Fruit fly (Drosophila melanogaster) whole organism, embryonic: ENCODE data around the gene smo.

Experiments
- Atf-2 ChIP-seq: fragments of 200-800 bp; sonication (Bioruptor generic); optimal IDR thresholded peaks from 2 replicates; lab custom pipeline; 2016; ENCODE audit warnings: missing biosample characterization, missing genetic modification characterization
- BEAF-32 ChIP-seq: fragments of 200-800 bp; sonication (Bioruptor generic); optimal IDR thresholded peaks from 3 replicates; lab custom pipeline; 2017; ENCODE audit warnings: missing biosample characterization, missing genetic modification characterization, mild to moderate bottlenecking, moderate library complexity, missing genetic modification reagents
- BtbVII ChIP-seq: fragments of 200-800 bp; sonication (Bioruptor generic); optimal IDR thresholded peaks from 3 replicates; lab custom pipeline; 2017; ENCODE audit warnings: missing biosample characterization, mild to moderate bottlenecking, missing genetic modification characterization
- CG10366 ChIP-seq: fragments of 200-800 bp; sonication (Bioruptor generic); IDR thresholded peaks from 2 replicates; pipeline ENCODE4 v1.3.6; 2022; ENCODE audit warnings: missing biosample characterization, missing genetic modification characterization
- CG12071 ChIP-seq: fragments of 200-800 bp; sonication (Bioruptor generic); optimal IDR thresholded peaks from 3 replicates; lab custom pipeline; 2018; ENCODE audit warnings: missing biosample characterization, mild to moderate bottlenecking, missing genetic modification characterization
- CG12155 ChIP-seq: fragments of 200-800 bp; sonication (Bioruptor generic); optimal IDR thresholded peaks from 3 replicates; lab custom pipeline; 2016; ENCODE audit warnings: missing biosample characterization, missing genetic modification characterization
- CG12299 ChIP-seq: fragments of 200-800 bp; sonication (Bioruptor generic); optimal IDR thresholded peaks from 2 replicates; lab custom pipeline; 2018; ENCODE audit warnings: missing biosample characterization, mild to moderate bottlenecking, missing genetic modification characterization
- CG13123 ChIP-seq: fragments of 200-800 bp; sonication (Bioruptor generic); optimal IDR thresholded peaks from 2 replicates; lab custom pipeline; 2016; ENCODE audit warnings: missing biosample characterization, missing genetic modification characterization
- CG13894 ChIP-seq: fragments of 200-800 bp; sonication (Bioruptor generic); optimal IDR thresholded peaks from 3 replicates; lab custom pipeline; 2018; ENCODE audit warnings: missing biosample characterization, mild to moderate bottlenecking, missing genetic modification characterization, moderate library complexity
- CG15269 ChIP-seq: fragments of 200-800 bp; sonication (Bioruptor generic); optimal IDR thresholded peaks from 2 replicates; lab custom pipeline; 2018; ENCODE audit warnings: missing biosample characterization, mild to moderate bottlenecking, missing genetic modification characterization, moderate library complexity
- CG16813 ChIP-seq: fragments of 200-800 bp; sonication (Bioruptor generic); IDR thresholded peaks from 3 replicates; pipeline ENCODE4 v1.3.6; 2022; ENCODE audit warnings: missing biosample characterization, missing genetic modification characterization; ENCODE audit not compliant: partially characterized antibody
- CG17912 ChIP-seq: fragments of 200-800 bp; sonication (Bioruptor generic); optimal IDR thresholded peaks from 2 replicates; lab custom pipeline; 2018; ENCODE audit warnings: missing biosample characterization, mild to moderate bottlenecking, missing genetic modification characterization
- CG18476 ChIP-seq: fragments of 200-800 bp; sonication (Bioruptor generic); optimal IDR thresholded peaks from 2 replicates; lab custom pipeline; 2016; ENCODE audit warnings: missing biosample characterization, mild to moderate bottlenecking, missing genetic modification characterization
- CG2889 ChIP-seq: fragments of 200-800 bp; sonication (Bioruptor generic); IDR thresholded peaks from 3 replicates; pipeline ENCODE4 v1.3.6; 2022; ENCODE audit warnings: missing biosample characterization, missing genetic modification characterization
- CG34224 ChIP-seq: fragments of 200-800 bp; sonication (Bioruptor generic); IDR thresholded peaks from 3 replicates; pipeline ENCODE4 v1.3.6; 2022; ENCODE audit warnings: missing biosample characterization, missing genetic modification characterization; ENCODE audit not compliant: partially characterized antibody
- CG4424 ChIP-seq: fragments of 200-800 bp; sonication (Bioruptor generic); optimal IDR thresholded peaks from 3 replicates; lab custom pipeline; 2016; ENCODE audit warnings: missing biosample characterization, missing genetic modification characterization
- CG5953 ChIP-seq: fragments of 200-800 bp; sonication (Bioruptor generic); IDR thresholded peaks from 2 replicates; pipeline ENCODE4 v1.3.6; 2022; ENCODE audit warnings: missing biosample characterization, missing genetic modification characterization
- CG6813 ChIP-seq: fragments of 200-800 bp; sonication (Bioruptor generic); optimal IDR thresholded peaks from 2 replicates; lab custom pipeline; 2017; ENCODE audit warnings: missing biosample characterization, missing genetic modification characterization, mild to moderate bottlenecking, moderate library complexity, missing genetic modification reagents
- CG7372 ChIP-seq: fragments of 200-800 bp; sonication (Bioruptor generic); IDR thresholded peaks from 2 replicates; pipeline ENCODE4 v1.3.6; 2022; ENCODE audit warnings: missing biosample characterization, missing genetic modification characterization
- CG8281 ChIP-seq: fragments of 200-800 bp; sonication (Bioruptor generic); optimal IDR thresholded peaks from 2 replicates; lab custom pipeline; 2018; ENCODE audit warnings: missing biosample characterization, mild to moderate bottlenecking, missing genetic modification characterization, moderate library complexity
- CHES-1-like ChIP-seq: fragments of 200-800 bp; sonication (Bioruptor generic); optimal IDR thresholded peaks from 2 replicates; lab custom pipeline; 2016; ENCODE audit warnings: missing biosample characterization, missing genetic modification characterization
- D19A ChIP-seq: fragments of 200-800 bp; optimal IDR thresholded peaks from 3 replicates; lab custom pipeline; 2019; ENCODE audit warnings: missing biosample characterization, mild to moderate bottlenecking, missing genetic modification characterization, moderate library complexity
- Mad ChIP-seq: fragments of 200-800 bp; sonication (Bioruptor generic); optimal IDR thresholded peaks from 2 replicates; lab custom pipeline; 2016; ENCODE audit warnings: missing biosample characterization, missing genetic modification characterization
- Pdp1 ChIP-seq, 2 experiments: fragments of 200-800 bp; sonication (Bioruptor generic); optimal IDR thresholded peaks; 3 replicates each; lab custom pipeline; 2016; ENCODE audit warnings: missing biosample characterization in 2 of 2, missing genetic modification characterization in 2 of 2, mild to moderate bottlenecking in 1 of 2, moderate library complexity in 1 of 2
- Ravus ChIP-seq: fragments of 200-800 bp; sonication (Bioruptor generic); IDR thresholded peaks from 2 replicates; pipeline ENCODE4 v1.3.6; 2022; ENCODE audit warnings: missing biosample characterization, missing genetic modification characterization
- Rfx ChIP-seq: fragments of 200-800 bp; sonication (Bioruptor generic); IDR thresholded peaks from 2 replicates; pipeline ENCODE4 v1.3.6; 2022; ENCODE audit warnings: missing biosample characterization, missing genetic modification characterization
- Sin3A ChIP-seq: fragments of >200 bp; optimal IDR thresholded peaks from 2 replicates; lab custom pipeline; 2018
- Sry-β ChIP-seq: fragments of 200-800 bp; sonication (Bioruptor generic); optimal IDR thresholded peaks from 2 replicates; lab custom pipeline; 2018; ENCODE audit warnings: missing biosample characterization, mild to moderate bottlenecking, missing genetic modification characterization, moderate library complexity
- Trl ChIP-seq, 3 experiments: fragments of >200 bp in 2 of 3; fragments of 200-800 bp in 1 of 3; sonication (Bioruptor generic) in 1 of 3; optimal IDR thresholded peaks; 2 replicates in 1 of 3; 3 replicates in 2 of 3; lab custom pipeline; 2016 to 2017; ENCODE audit warnings: missing biosample characterization in 1 of 3, missing genetic modification characterization in 1 of 3
- amos ChIP-seq: fragments of 200-800 bp; sonication (Bioruptor generic); IDR thresholded peaks from 2 replicates; pipeline ENCODE4 v1.3.6; 2022; ENCODE audit warnings: missing biosample characterization, missing genetic modification characterization; ENCODE audit not compliant: partially characterized antibody
- br ChIP-seq: fragments of >200 bp; optimal IDR thresholded peaks from 2 replicates; lab custom pipeline; 2017
- cg ChIP-seq: fragments of 200-800 bp; sonication (Bioruptor generic); optimal IDR thresholded peaks from 3 replicates; lab custom pipeline; 2019; ENCODE audit warnings: missing biosample characterization, mild to moderate bottlenecking, missing genetic modification characterization, moderate library complexity
- corto ChIP-seq: fragments of 200-800 bp; sonication (Bioruptor generic); optimal IDR thresholded peaks from 2 replicates; lab custom pipeline; 2016; ENCODE audit warnings: missing biosample characterization, mild to moderate bottlenecking, missing genetic modification characterization, moderate library complexity
- dan ChIP-seq: fragments of 200-800 bp; sonication (Bioruptor generic); IDR thresholded peaks from 2 replicates; pipeline ENCODE4 v1.3.6; 2022; ENCODE audit warnings: missing biosample characterization, missing genetic modification characterization
- dmrt11E ChIP-seq: fragments of 200-800 bp; sonication (Bioruptor generic); optimal IDR thresholded peaks from 3 replicates; lab custom pipeline; 2018; ENCODE audit warnings: missing biosample characterization, mild to moderate bottlenecking, missing genetic modification characterization, moderate library complexity
- fd3F ChIP-seq: fragments of 200-800 bp; sonication (Bioruptor generic); optimal IDR thresholded peaks from 2 replicates; lab custom pipeline; 2018; ENCODE audit warnings: missing biosample characterization, mild to moderate bottlenecking, missing genetic modification characterization, moderate library complexity
- fd96Cb ChIP-seq: fragments of 200-800 bp; sonication (Bioruptor generic); optimal IDR thresholded peaks from 2 replicates; lab custom pipeline; 2018; ENCODE audit warnings: missing biosample characterization, mild to moderate bottlenecking, missing genetic modification characterization, moderate library complexity
- hbn ChIP-seq: fragments of 200-800 bp; sonication (Bioruptor generic); IDR thresholded peaks from 2 replicates; pipeline ENCODE4 v1.3.6; 2022; ENCODE audit warnings: missing biosample characterization, missing genetic modification characterization; ENCODE audit not compliant: partially characterized antibody
- lab ChIP-seq: fragments of 200-800 bp; sonication (Bioruptor generic); optimal IDR thresholded peaks from 3 replicates; lab custom pipeline; 2017; ENCODE audit warnings: missing biosample characterization, missing genetic modification characterization, mild to moderate bottlenecking, moderate library complexity, missing genetic modification reagents
- lmd ChIP-seq: fragments of 200-800 bp; sonication (Bioruptor generic); IDR thresholded peaks from 2 replicates; pipeline ENCODE4 v1.3.6; 2022; ENCODE audit warnings: missing biosample characterization, missing genetic modification characterization
- lov ChIP-seq, 2 experiments: fragments of 200-800 bp in 1 of 2; fragments of >200 bp in 1 of 2; sonication (Bioruptor generic) in 1 of 2; IDR thresholded peaks in 1 of 2; optimal IDR thresholded peaks in 1 of 2; 2 replicates in 1 of 2; 3 replicates in 1 of 2; pipeline versions ENCODE4 v1.3.6 to Lab custom; 2017 to 2022; ENCODE audit warnings: missing biosample characterization in 1 of 2, missing genetic modification characterization in 1 of 2
- pum ChIP-seq: fragments of 200-800 bp; sonication (Bioruptor generic); optimal IDR thresholded peaks from 2 replicates; lab custom pipeline; 2016; ENCODE audit warnings: missing biosample characterization, missing genetic modification characterization
- scrt ChIP-seq: fragments of 200-800 bp; sonication (Bioruptor generic); optimal IDR thresholded peaks from 2 replicates; lab custom pipeline; 2018; ENCODE audit warnings: missing biosample characterization, mild to moderate bottlenecking, missing genetic modification characterization, moderate library complexity
- sens ChIP-seq: fragments of 200-800 bp; sonication (Bioruptor generic); peaks from one replicate; lab custom pipeline; 2016; ENCODE audit warnings: missing biosample characterization, missing genetic modification characterization
- sob ChIP-seq: fragments of 200-800 bp; sonication (Bioruptor generic); IDR thresholded peaks from 2 replicates; pipeline ENCODE4 v1.3.6; 2022; ENCODE audit warnings: missing biosample characterization, missing genetic modification characterization
- tio ChIP-seq: fragments of 200-800 bp; sonication (Bioruptor generic); optimal IDR thresholded peaks from 2 replicates; lab custom pipeline; 2017; ENCODE audit warnings: missing biosample characterization, missing genetic modification characterization, inconsistent platforms
- zen ChIP-seq: fragments of 200-800 bp; sonication (Bioruptor generic); optimal IDR thresholded peaks from 3 replicates; lab custom pipeline; 2018; ENCODE audit warnings: missing biosample characterization, mild to moderate bottlenecking, missing genetic modification characterization, moderate library complexity

The smo gene

DNA sequence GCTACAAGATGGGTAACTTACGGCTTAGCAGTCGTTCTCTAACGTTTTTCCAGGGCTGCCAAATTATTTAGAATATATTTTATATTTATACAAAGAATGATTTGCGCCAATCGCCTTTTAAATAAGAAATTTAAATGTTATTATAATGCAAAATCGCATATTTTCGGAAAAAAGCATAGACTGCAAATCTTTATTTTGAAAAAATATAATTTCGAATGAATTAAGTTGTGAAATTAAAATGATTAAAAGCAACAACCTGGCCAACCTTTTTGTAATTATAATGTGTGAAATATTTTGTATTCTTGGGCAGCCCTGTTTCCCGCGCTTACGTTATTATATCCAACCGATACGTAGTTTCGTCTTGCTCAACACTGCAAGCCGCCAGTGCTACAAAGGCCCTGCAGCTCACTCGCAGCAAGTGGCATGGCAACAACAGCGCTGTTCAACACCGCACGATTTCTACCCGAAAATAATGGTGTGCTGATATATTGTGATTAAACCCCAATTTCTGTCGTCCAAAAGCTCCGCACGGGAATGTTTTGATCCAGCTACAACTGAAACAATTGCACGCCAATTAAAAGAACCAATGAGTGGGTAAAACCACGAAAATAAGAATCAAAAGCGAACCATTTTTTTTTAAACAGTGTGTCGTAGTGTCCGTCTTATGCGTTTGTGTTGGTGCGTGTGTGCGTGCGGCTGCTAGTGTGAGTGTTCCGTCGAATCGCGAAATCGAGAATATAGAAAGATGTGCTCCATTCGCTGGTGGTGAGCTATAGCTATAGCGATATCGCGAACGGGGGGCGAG, 20.3 kb downstream of the smo start, which contains the start of gene Pi3K21B (continued):
- TF ChIP-seq dmrt11E (tag; lab: Kevin White, UChicago): peak; percentile 88
- no peak for TF ChIP-seq dan (GFP tag; lab: Robert Waterston, UW)
- peak; percentile 93 for TF ChIP-seq CG15269 (tag; lab: Kevin White, UChicago)
- peak; percentile 79 for TF ChIP-seq CG12299 (tag; lab: Kevin White, UChicago)
- TF ChIP-seq lab (GFP tag; lab: Kevin White, UChicago): peak; percentile 92
- TF ChIP-seq zen (tag; lab: Kevin White, UChicago): peak; percentile 91
- no peak for TF ChIP-seq br (lab: Kevin White, UChicago)
- TF ChIP-seq Rfx: peak; percentile 96
- peak; percentile 88 for TF ChIP-seq fd3F
- peak; percentile 73 for TF ChIP-seq CG8281
- peak; percentile 90 for TF ChIP-seq lmd (GFP tag; lab: Robert Waterston, UW)
- TF ChIP-seq lov (optimal IDR thresholded peaks at IDR 0.05; lab: Kevin White, UChicago): no peak
- TF ChIP-seq lov (GFP tag; IDR thresholded peaks at IDR 0.05; lab: Robert Waterston, UW): 0 out of 3 replicates have a peak, but pooled peaks have one; percentile 4
- peak; percentile 49 for TF ChIP-seq BEAF-32
- peak; percentile 78 for TF ChIP-seq corto
- peak; percentile 87 for TF ChIP-seq CHES-1-like
- TF ChIP-seq CG12071: peak; percentile 62
- TF ChIP-seq CG12155 (GFP tag; lab: Kevin White, UChicago): peak; percentile 92
- peak; percentile 89 for TF ChIP-seq CG13894 (tag; lab: Kevin White, UChicago)
- TF ChIP-seq CG6813 (GFP tag; lab: Kevin White, UChicago): peak; percentile 53
- TF ChIP-seq amos (GFP tag; lab: Robert Waterston, UW): no peak; the same call in 1 of the 2 replicates
- TF ChIP-seq sob (GFP tag; lab: Robert Waterston, UW): peak; percentile 93
- TF ChIP-seq Mad (GFP tag; lab: Kevin White, UChicago): peak; percentile 87
- TF ChIP-seq hbn: no peak
- peak; percentile 78 for TF ChIP-seq D19A (tag; lab: Kevin White, UChicago)
- peak; percentile 87 for TF ChIP-seq Atf-2 (GFP tag; lab: Kevin White, UChicago)
- peak; percentile 70 for TF ChIP-seq scrt (GFP tag; lab: Kevin White, UChicago)
- peak; percentile 73 for TF ChIP-seq BtbVII (GFP tag; lab: Kevin White, UChicago)
- no peak for TF ChIP-seq Trl (optimal IDR thresholded peaks at IDR 0.05; lab: Kevin White, UChicago)
- TF ChIP-seq Trl (GFP tag; optimal IDR thresholded peaks at IDR 0.05; lab: Kevin White, UChicago): peak; percentile 96
- TF ChIP-seq cg (GFP tag; lab: Kevin White, UChicago): peak; percentile 98
- TF ChIP-seq CG34224: peak; percentile 48; the same call in 1 of the 3 replicates
- TF ChIP-seq CG7372: peak; percentile 80
- TF ChIP-seq CG4424 (GFP tag; lab: Kevin White, UChicago): peak; percentile 89
- peak; percentile 96 for TF ChIP-seq sens
- peak; percentile 85 to 90 for TF ChIP-seq Pdp1 (GFP tag; optimal IDR thresholded peaks at IDR 0.05; lab: Kevin White, UChicago)
- peak; percentile 80 for TF ChIP-seq CG13123 (GFP tag; lab: Kevin White, UChicago)
- peak; percentile 79 for TF ChIP-seq CG18476 (GFP tag; lab: Kevin White, UChicago)
- TF ChIP-seq tio (GFP tag; lab: Kevin White, UChicago): peak; percentile 93
- TF ChIP-seq CG10366 (GFP tag; lab: Robert Waterston, UW): peak; percentile 83
- peak; percentile 93 for TF ChIP-seq pum
- TF ChIP-seq CG2889: peak; percentile 75
- peak; percentile 77 for TF ChIP-seq Sin3A (lab: Kevin White, UChicago)
- TF ChIP-seq CG16813 (GFP tag; lab: Robert Waterston, UW): peak; percentile 34; the same call in 1 of the 3 replicates
- TF ChIP-seq fd96Cb (tag; lab: Kevin White, UChicago): peak; percentile 89
- TF ChIP-seq CG17912: peak; percentile 78
- TF ChIP-seq Ravus (GFP tag; lab: Robert Waterston, UW): peak; percentile 33
- peak; percentile 82 for TF ChIP-seq CG5953
- no peak for TF ChIP-seq Sry-β (GFP tag; lab: Kevin White, UChicago)
